Fruit fly (Drosophila melanogaster): Measurements from ENCODE around the gene eRF3.

The eRF3 gene

dm6 chr2L:12453192-12453800 is 19.0 kb downstream of the eRF3 start, which contains the start of gene CG5418:
CG5418 (minus strand) TSS chr2L:12453242.
- TF ChIP-seq sd (tag; optimal IDR thresholded peaks at IDR 0.05) (peak; percentile 0), exex (tag; optimal IDR thresholded peaks at IDR 0.05) (peak; percentile 95), rib (GFP tag; IDR thresholded peaks at IDR 0.05) (no peak)

dm6 chr2L:12455049-12455448 is 20.8 kb downstream of the eRF3 start:
- TF ChIP-seq zfh2 (GFP tag; optimal IDR thresholded peaks at IDR 0.05) (no peak), Dp (GFP tag; optimal IDR thresholded peaks at IDR 0.05) (peak; percentile 16), CG11504 (tag; optimal IDR thresholded peaks at IDR 0.05) (peak; percentile 36), E2f2 (GFP tag; IDR thresholded peaks at IDR 0.05) (peak; percentile 22; the same call in 1 of the 2 replicates), nerfin-1 (tag; optimal IDR thresholded peaks at IDR 0.05) (no peak), insv (GFP tag; optimal IDR thresholded peaks at IDR 0.05) (peak in 1 of 2 experiments; percentile 71), al (GFP tag; IDR thresholded peaks at IDR 0.05) (no peak), CG11695 (GFP tag; IDR thresholded peaks at IDR 0.05) (0 out of 3 replicates have a peak, but pooled peaks have one; percentile 20), NC2α (GFP tag; optimal IDR thresholded peaks at IDR 0.05) (no peak), amos (GFP tag; IDR thresholded peaks at IDR 0.05; ENCODE audit: partially characterized antibody) (peak; percentile 42; the same call in 1 of the 2 replicates), Bgb (GFP tag; IDR thresholded peaks at IDR 0.05; ENCODE audit: partially characterized antibody) (peak; percentile 42; the same call in 1 of the 2 replicates), CG13287 (GFP tag; IDR thresholded peaks at IDR 0.05; ENCODE audit: partially characterized antibody) (0 out of 2 replicates have a peak, but pooled peaks have one; percentile 26), pita (GFP tag; optimal IDR thresholded peaks at IDR 0.05) (peak; percentile 31), CG2199 (GFP tag; IDR thresholded peaks at IDR 0.05) (peak; percentile 74; the same call in 1 of the 3 replicates), CG9932 (GFP tag; IDR thresholded peaks at IDR 0.05) (0 out of 2 replicates have a peak, but pooled peaks have one; percentile 26), Meics (GFP tag; optimal IDR thresholded peaks at IDR 0.05) (peak; percentile 49), CG8290 (GFP tag; optimal IDR thresholded peaks at IDR 0.05) (no peak), CG8290 (tag; optimal IDR thresholded peaks at IDR 0.05) (peak in 1 of 2 experiments; percentile 9), tll (GFP tag; optimal IDR thresholded peaks at IDR 0.05) (peak in 1 of 2 experiments; percentile 3), CG31441 (GFP tag; IDR thresholded peaks at IDR 0.05) (no peak), CTCF (GFP tag; optimal IDR thresholded peaks at IDR 0.05) (peak; percentile 73), gro (GFP tag; optimal IDR thresholded peaks at IDR 0.05) (peak; percentile 10), HmgZ (tag; optimal IDR thresholded peaks at IDR 0.05) (peak; percentile 67), stwl (tag; optimal IDR thresholded peaks at IDR 0.05) (peak; percentile 63)

dm6 chr2L:12455750-12456149 is 21.5 kb downstream of the eRF3 start:
- TF ChIP-seq amos (GFP tag; IDR thresholded peaks at IDR 0.05; ENCODE audit: partially characterized antibody) (peak; percentile 9; the same call in 1 of the 2 replicates), pb (GFP tag; optimal IDR thresholded peaks at IDR 0.05) (no peak), CG32532 (GFP tag; IDR thresholded peaks at IDR 0.05) (0 out of 2 replicates have a peak, but pooled peaks have one; percentile 38), Drgx (GFP tag; IDR thresholded peaks at IDR 0.05) (no peak), Atf6 (GFP tag; IDR thresholded peaks at IDR 0.05) (peak; percentile 24; the same call in 1 of the 2 replicates), CG14965 (GFP tag; optimal IDR thresholded peaks at IDR 0.05; ENCODE audit: borderline replicate concordance) (no peak), CG12071 (GFP tag; optimal IDR thresholded peaks at IDR 0.05) (no peak), CG2199 (GFP tag; IDR thresholded peaks at IDR 0.05) (0 out of 3 replicates have a peak, but pooled peaks have one; percentile 58), sob (GFP tag; IDR thresholded peaks at IDR 0.05) (0 out of 2 replicates have a peak, but pooled peaks have one; percentile 22), mld (GFP tag; IDR thresholded peaks at IDR 0.05; ENCODE audit: partially characterized antibody) (0 out of 3 replicates have a peak, but pooled peaks have one; percentile 5), CG15601 (tag; optimal IDR thresholded peaks at IDR 0.05) (no peak), btn (GFP tag; optimal IDR thresholded peaks at IDR 0.05) (no peak), NFAT (GFP tag; IDR thresholded peaks at IDR 0.05) (0 out of 2 replicates have a peak, but pooled peaks have one; percentile 33), CG3847 (GFP tag; IDR thresholded peaks at IDR 0.05) (peak; percentile 17; the same call in 1 of the 2 replicates), CG17912 (GFP tag; optimal IDR thresholded peaks at IDR 0.05) (no peak), CG7745 (tag; optimal IDR thresholded peaks at IDR 0.05) (no peak), CG10274 (GFP tag; optimal IDR thresholded peaks at IDR 0.05) (no peak), CG9932 (GFP tag; IDR thresholded peaks at IDR 0.05) (peak; percentile 53; the same call in 1 of the 2 replicates), fru (optimal IDR thresholded peaks at IDR 0.05) (no peak), CG17829 (tag; optimal IDR thresholded peaks at IDR 0.05) (no peak), Dbx (GFP tag; IDR thresholded peaks at IDR 0.05) (peak; percentile 35; the same call in 1 of the 3 replicates), CG12659 (GFP tag; optimal IDR thresholded peaks at IDR 0.05) (no peak)

Measured in whole organism, embryonic.